Worm (Caenorhabditis elegans) whole organism, midembryonic: Measurements from ENCODE around the gene tsr-2.
"Not testable (repeated sequence)": the region's sequence is repeated elsewhere in the genome, so short reads cannot be mapped to it uniquely, and the experiment has no call there.

Source experiments
- T22C8.4 ChIP-seq: fragments of 200-800 bp; sonication (Bioruptor generic); IDR thresholded peaks from 2 replicates; pipeline ENCODE4 v1.3.6; 2022; ENCODE audit warnings: missing genetic modification characterization, missing compliant biosample characterization
- cog-1 ChIP-seq: sonication (generic microtip); optimal IDR thresholded peaks from 2 replicates; lab custom pipeline; 2016; ENCODE audit warnings: missing genetic modification characterization, missing compliant biosample characterization
- flt-1 ChIP-seq: fragments of 200-800 bp; sonication (Bioruptor generic); IDR thresholded peaks from 2 replicates; pipeline ENCODE4 v1.3.6; 2022; ENCODE audit warnings: missing genetic modification characterization, missing compliant biosample characterization
- med-1 ChIP-seq: sonication (generic microtip); optimal IDR thresholded peaks from 2 replicates; lab custom pipeline; 2017; ENCODE audit warnings: missing genetic modification characterization, mild to moderate bottlenecking, missing compliant biosample characterization, antibody characterized with exemption, missing genetic modification reagents; ENCODE audit not compliant: insufficient read depth
- ref-1 ChIP-seq: fragments of 200-800 bp; sonication (Bioruptor generic); conservative IDR thresholded peaks from 2 replicates; pipeline ENCODE4 v1.3.6; 2022; ENCODE audit warnings: missing genetic modification reagents, missing genetic modification characterization, missing compliant biosample characterization
- tab-1 ChIP-seq: fragments of 200-800 bp; sonication (Bioruptor generic); IDR thresholded peaks from 2 replicates; pipeline ENCODE4 v1.3.6; 2022; ENCODE audit warnings: missing genetic modification characterization, missing compliant biosample characterization
- ztf-23 ChIP-seq: fragments of 200-800 bp; sonication (Bioruptor generic); IDR thresholded peaks from 2 replicates; pipeline ENCODE4 v1.3.6; 2022; ENCODE audit warnings: missing genetic modification reagents, missing genetic modification characterization, missing compliant biosample characterization
- ztf-29 ChIP-seq: fragments of 200-800 bp; sonication (Bioruptor generic); IDR thresholded peaks from 2 replicates; pipeline ENCODE4 v1.3.6; 2022; ENCODE audit warnings: missing genetic modification reagents, missing genetic modification characterization, missing compliant biosample characterization

ce11 chrIV:16664020-16664419, 7.6 kb downstream of the tsr-2 start, which contains the start of gene sta-1:
- not testable (repeated sequence) for TF ChIP-seq med-1 (GFP tag; lab: Kevin White, UChicago); tab-1; ref-1 (GFP tag; lab: Robert Waterston, UW); flt-1 (GFP tag; lab: Robert Waterston, UW); ztf-23 (GFP tag; lab: Robert Waterston, UW); T22C8.4 (GFP tag; lab: Robert Waterston, UW); ztf-29 (GFP tag; lab: Robert Waterston, UW); cog-1 (tag; lab: Kevin White, UChicago)
